Worm (Caenorhabditis elegans): ENCODE data around the gene F25B5.6.

DNA sequence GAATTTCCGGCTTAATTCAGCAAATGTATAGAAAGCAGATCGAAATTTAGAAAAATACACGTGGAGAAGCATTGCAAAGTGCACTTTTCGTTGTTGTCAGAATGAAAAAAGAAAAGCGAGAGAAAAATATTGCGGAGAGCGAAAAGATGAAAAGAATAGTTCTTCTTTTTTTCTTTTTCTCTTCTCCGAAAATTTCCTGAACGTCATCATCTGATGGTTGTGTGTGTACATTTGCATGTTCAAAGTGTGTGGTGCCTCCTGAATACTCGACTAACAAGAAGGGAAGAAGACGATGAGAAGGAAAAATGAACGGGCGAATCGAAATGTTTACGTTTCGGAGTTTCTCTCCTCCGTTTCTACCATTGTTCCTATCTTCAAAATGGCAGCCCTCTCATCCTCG, 41.6 kb upstream of the F25B5.6 start:
- TF ChIP-seq unc-86 (tag; optimal IDR thresholded peaks at IDR 0.05) (no peak), nhr-12 (tag; optimal IDR thresholded peaks at IDR 0.05) (no peak), ztf-11 (tag; optimal IDR thresholded peaks at IDR 0.05) (no peak), snpc-4 (tag; optimal IDR thresholded peaks at IDR 0.05) (no peak), ztf-4 (tag; optimal IDR thresholded peaks at IDR 0.05) (no peak), mef-2 (tag; optimal IDR thresholded peaks at IDR 0.05) (no peak), lin-39 (tag; optimal IDR thresholded peaks at IDR 0.05) (no peak), fos-1 (tag; optimal IDR thresholded peaks at IDR 0.05) (no peak), lin-13 (GFP tag; optimal IDR thresholded peaks at IDR 0.05) (no peak), lin-35 (GFP tag; optimal IDR thresholded peaks at IDR 0.05) (no peak), C04F5.9 (tag; optimal IDR thresholded peaks at IDR 0.05) (no peak), dpl-1 (GFP tag; optimal IDR thresholded peaks at IDR 0.05) (no peak), unc-130 (tag; optimal IDR thresholded peaks at IDR 0.05) (no peak), mep-1 (tag; optimal IDR thresholded peaks at IDR 0.05) (no peak)
